Worm (Caenorhabditis elegans) whole organism, late embryonic: Measurements from ENCODE around the gene cyp-14A4.

Source experiments
- T23F11.4 ChIP-seq: fragments of 200-800 bp; sonication (Bioruptor generic); optimal IDR thresholded peaks from 2 replicates; lab custom pipeline; 2018; ENCODE audit warnings: mild to moderate bottlenecking, missing genetic modification characterization, missing compliant biosample characterization
- ama-1 ChIP-seq: fragments of 150-350 bp; optimal IDR thresholded peaks from 2 replicates; lab custom pipeline; 2014
- ceh-24 ChIP-seq: sonication (generic microtip); optimal IDR thresholded peaks from 2 replicates; lab custom pipeline; 2016; ENCODE audit warnings: mild to moderate bottlenecking, missing genetic modification characterization, missing compliant biosample characterization
- ceh-31 ChIP-seq: sonication (generic microtip); optimal IDR thresholded peaks from 2 replicates; lab custom pipeline; 2016; ENCODE audit warnings: missing genetic modification characterization, missing compliant biosample characterization
- ceh-6 ChIP-seq: fragments of 200-800 bp; sonication (Bioruptor generic); optimal IDR thresholded peaks from 2 replicates; lab custom pipeline; 2018; ENCODE audit warnings: mild to moderate bottlenecking, missing genetic modification characterization, missing compliant biosample characterization
- hlh-15 ChIP-seq: sonication (generic microtip); optimal IDR thresholded peaks from 2 replicates; lab custom pipeline; 2016; ENCODE audit warnings: missing genetic modification characterization, missing compliant biosample characterization
- hlh-30 ChIP-seq: sonication (generic microtip); optimal IDR thresholded peaks from 2 replicates; lab custom pipeline; 2017; ENCODE audit warnings: antibody characterized with exemption, missing genetic modification characterization, missing compliant biosample characterization; ENCODE audit not compliant: insufficient read depth
- mec-3 ChIP-seq: sonication (generic microtip); optimal IDR thresholded peaks from 2 replicates; lab custom pipeline; 2016; ENCODE audit warnings: borderline replicate concordance, missing genetic modification characterization, missing compliant biosample characterization
- nfya-1 ChIP-seq: sonication (generic microtip); optimal IDR thresholded peaks from 2 replicates; lab custom pipeline; 2017; ENCODE audit warnings: missing genetic modification characterization, mild to moderate bottlenecking, missing compliant biosample characterization, antibody characterized with exemption, moderate library complexity
- npax-4 ChIP-seq: sonication (generic microtip); optimal IDR thresholded peaks from 2 replicates; lab custom pipeline; 2016; ENCODE audit warnings: missing genetic modification characterization, missing compliant biosample characterization
- unc-42 ChIP-seq: sonication (generic microtip); optimal IDR thresholded peaks from 2 replicates; lab custom pipeline; 2016; ENCODE audit warnings: missing genotype, missing genetic modification characterization, missing compliant biosample characterization
- unc-55 ChIP-seq: sonication (generic microtip); optimal IDR thresholded peaks from 2 replicates; lab custom pipeline; 2017; ENCODE audit warnings: missing biosample characterization, missing genetic modification reagents, missing genetic modification characterization

DNA sequence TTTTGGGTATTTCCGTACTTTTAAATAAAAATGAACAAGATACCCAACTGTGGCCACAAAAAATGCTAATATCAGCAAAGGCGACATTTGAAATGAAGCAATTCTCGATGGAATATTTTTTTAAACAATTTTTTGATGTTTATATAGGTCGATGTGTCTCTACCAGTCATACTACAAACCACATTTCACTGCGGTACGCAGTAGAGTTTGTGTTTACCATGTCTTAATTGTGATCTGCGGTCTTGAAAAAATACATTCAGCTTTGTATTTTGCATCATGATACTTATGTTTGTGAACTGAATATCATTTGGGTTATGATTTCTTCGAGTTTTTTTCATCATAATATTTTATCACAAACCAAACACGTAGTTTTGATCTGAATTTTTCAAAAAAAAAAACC is at the start of gene cyp-14A4:
- TF ChIP-seq npax-4 (tag; lab: Kevin White, UChicago) (no peak), T23F11.4 (GFP tag; lab: Kevin White, UChicago) (no peak), hlh-15 (tag; lab: Kevin White, UChicago) (no peak), nfya-1 (tag; lab: Kevin White, UChicago) (no peak), ama-1 (lab: Kevin White, UChicago) (no peak), ceh-31 (tag; lab: Kevin White, UChicago) (no peak), mec-3 (tag; lab: Kevin White, UChicago) (no peak), unc-55 (GFP tag; lab: Kevin White, UChicago) (no peak), hlh-30 (tag; lab: Kevin White, UChicago) (no peak), ceh-6 (GFP tag; lab: Kevin White, UChicago) (no peak), ceh-24 (tag; lab: Kevin White, UChicago) (no peak), unc-42 (tag; lab: Kevin White, UChicago) (no peak)
